Fruit fly (Drosophila melanogaster) Kc167 (cell line): Measurements from ENCODE around the gene CG43072.

Experiments used
- Myc ChIP-seq: fragments of >200 bp; optimal IDR thresholded peaks from 2 replicates; lab custom pipeline; 2017; ENCODE audit warnings: missing external identifiers
- Sin3A ChIP-seq: fragments of >200 bp; optimal IDR thresholded peaks from 2 replicates; lab custom pipeline; 2018; ENCODE audit warnings: missing external identifiers
- h ChIP-seq: fragments of >200 bp; optimal IDR thresholded peaks from 3 replicates; lab custom pipeline; 2018; ENCODE audit warnings: missing external identifiers
- insv ChIP-seq: fragments of >200 bp; optimal IDR thresholded peaks from 3 replicates; lab custom pipeline; 2018; ENCODE audit warnings: missing external identifiers
- psq ChIP-seq: fragments of >200 bp; optimal IDR thresholded peaks from 2 replicates; lab custom pipeline; 2017; ENCODE audit warnings: missing external identifiers
- ttk ChIP-seq: sonication (Bioruptor generic); optimal IDR thresholded peaks from 2 replicates; lab custom pipeline; 2017; ENCODE audit warnings: missing external identifiers

The CG43072 gene

DNA sequence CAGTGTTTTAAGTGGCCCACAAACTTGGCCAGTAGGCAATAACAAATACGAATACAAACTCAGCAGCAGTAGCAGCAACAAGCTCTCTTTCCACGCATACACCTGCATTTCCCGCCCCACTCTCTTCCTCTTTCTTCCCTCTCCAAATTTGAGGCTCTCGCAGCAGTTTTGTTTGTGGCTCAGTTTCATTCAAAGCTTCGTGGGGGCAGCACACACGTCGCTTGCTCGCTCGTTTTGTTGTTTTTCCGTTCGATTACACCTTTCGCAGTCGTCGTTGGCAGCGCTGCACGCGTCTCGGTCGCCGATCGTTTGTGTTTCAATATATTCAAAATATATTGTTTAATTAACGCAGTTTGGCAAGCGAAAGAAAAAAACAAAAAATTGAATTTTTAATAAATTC, 7.0 kb upstream of the CG43072 start:
- TF ChIP-seq Myc (lab: Kevin White, UChicago) (no peak), insv (lab: Kevin White, UChicago) (no peak), psq (no peak), Sin3A (no peak), h (lab: Kevin White, UChicago) (no peak), ttk (no peak)

- no peak for TF ChIP-seq Sin3A
- TF ChIP-seq Myc (lab: Kevin White, UChicago) = no peak
- TF ChIP-seq psq = no peak
- TF ChIP-seq ttk = no peak
- no peak for TF ChIP-seq h (lab: Kevin White, UChicago)
- no peak for TF ChIP-seq insv (lab: Kevin White, UChicago)
Measured at dm6 chr3L:21060189-21061070, 5.2 kb upstream of the CG43072 start.

DNA sequence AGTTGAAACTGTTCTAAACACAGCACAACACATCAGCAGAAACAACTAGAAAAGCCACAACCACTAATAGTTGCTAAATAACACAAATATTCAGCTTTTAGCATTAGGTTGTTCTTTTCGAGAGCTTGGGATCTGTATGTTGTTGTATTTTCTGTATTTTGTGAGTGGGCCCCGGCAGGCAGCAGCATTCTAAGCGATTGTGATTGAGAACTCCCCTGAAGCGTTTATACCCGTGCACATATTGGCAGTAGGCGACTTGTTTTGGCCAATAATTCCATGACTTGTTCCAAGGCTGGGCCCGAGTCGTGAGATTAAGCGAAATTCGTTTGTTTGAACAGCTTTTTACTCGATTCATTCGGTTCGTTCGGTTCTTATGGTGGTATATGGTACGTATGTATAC, 3.7 kb upstream of the CG43072 start:
- TF ChIP-seq h (lab: Kevin White, UChicago) = no peak
- no peak for TF ChIP-seq Myc (lab: Kevin White, UChicago)
- no peak for TF ChIP-seq ttk
- no peak for TF ChIP-seq Sin3A
- TF ChIP-seq psq = no peak
- TF ChIP-seq insv (lab: Kevin White, UChicago) = no peak

DNA sequence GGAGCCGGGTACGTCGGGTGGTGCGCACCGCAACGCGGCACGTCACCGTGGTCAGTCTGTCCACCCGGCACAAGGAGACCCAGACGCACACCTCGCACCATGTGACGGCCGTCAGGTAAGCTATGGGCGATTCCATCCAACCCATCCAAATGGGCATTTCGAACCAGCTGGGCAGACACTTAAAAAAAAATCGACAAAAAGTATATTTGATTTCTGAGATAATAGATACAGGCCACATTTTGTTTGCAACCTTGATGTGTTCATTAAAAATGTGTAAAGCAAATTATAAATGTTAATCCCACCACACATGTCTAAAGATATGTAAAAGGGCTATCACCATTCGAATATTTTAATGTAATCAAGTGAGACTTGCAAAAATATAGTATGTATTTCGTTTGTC, 1.1 kb upstream of the CG43072 start:
- TF ChIP-seq ttk (no peak), Sin3A (no peak)

DNA sequence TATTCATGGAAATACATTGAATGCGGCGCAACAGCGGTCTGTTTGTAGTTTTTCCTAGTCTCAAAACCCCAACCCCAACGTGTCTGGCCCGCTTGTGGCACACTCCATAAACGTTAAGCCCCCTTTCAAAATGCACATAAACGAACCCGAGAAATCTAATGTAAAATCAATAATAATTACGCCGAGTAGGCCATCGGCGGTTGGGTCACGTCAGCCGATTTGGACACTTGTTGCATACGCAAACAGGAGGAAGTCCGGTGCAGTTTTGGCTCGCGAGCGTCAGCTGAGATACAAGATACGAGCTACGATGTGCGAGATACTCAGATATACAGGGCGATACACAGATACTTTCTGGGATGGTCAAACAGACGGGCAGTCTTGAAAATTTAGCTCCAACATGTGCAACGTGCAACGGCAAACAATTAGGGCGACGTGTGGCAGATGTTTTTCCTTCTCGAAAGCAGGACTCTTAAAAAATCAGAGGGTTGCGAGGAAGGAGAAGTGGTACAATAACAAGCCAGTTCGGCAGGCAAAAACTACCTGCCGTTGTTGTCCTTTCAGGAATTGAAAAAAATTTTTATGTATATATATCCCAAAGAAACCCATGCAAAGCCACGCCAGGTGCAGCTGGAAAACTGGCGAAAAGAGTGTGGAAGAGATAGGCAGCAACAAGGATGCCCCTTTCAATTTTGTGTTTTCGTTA, 709 bp downstream of the CG43072 start:
- TF ChIP-seq Sin3A (no peak), psq (no peak), ttk (no peak), insv (lab: Kevin White, UChicago) (no peak), h (lab: Kevin White, UChicago) (no peak), Myc (lab: Kevin White, UChicago) (no peak)

DNA sequence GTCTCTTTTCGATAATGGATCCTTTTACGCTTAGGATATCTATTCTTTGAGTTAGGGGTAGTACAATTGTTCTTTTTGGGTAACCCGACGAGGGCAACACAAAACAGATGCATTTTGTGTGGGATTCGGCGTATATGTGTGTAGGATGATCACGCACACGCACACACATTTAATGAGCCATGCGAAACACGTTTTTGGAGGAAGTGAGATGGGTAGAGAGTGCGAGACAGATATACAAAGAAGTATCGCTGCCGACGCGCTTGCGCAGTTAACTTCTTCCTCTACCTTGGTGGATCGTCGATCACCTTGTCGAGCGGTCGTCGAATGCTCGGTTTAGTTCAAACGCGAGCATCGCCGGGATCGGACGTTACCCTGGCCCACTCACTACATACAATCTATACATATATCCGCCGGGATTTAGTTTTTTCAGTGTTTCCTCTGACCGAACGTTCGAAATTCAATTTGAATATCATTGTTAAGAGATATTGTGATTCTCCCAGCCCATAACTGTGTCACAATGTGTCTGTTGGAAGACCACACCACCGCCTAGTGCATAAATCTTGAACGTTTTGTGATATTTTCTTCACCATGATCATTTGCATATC, 2.0 kb downstream of the CG43072 start:
- TF ChIP-seq psq = no peak
- TF ChIP-seq Sin3A = no peak
- no peak for TF ChIP-seq insv (lab: Kevin White, UChicago)
- TF ChIP-seq Myc (lab: Kevin White, UChicago) = no peak
- TF ChIP-seq h (lab: Kevin White, UChicago) = no peak
- no peak for TF ChIP-seq ttk

DNA sequence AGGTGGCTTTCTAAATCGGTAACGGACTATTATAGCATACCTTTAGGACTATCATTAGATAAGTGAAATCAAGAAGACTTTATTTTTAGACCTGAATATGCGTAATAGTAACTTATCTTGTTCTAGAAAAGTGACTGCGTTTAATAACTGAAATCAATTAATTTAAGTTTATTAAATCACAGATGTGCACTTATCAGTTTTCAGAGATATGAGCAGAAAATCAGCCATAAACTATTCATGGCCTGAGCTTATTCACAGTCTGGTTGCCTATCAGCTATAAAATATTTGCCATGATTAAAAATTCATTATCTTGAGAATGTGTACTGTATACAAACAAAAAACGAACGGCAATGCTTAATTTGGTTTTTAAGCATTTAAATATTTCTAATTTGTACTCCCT, 3.8 kb downstream of the CG43072 start:
- no peak for TF ChIP-seq psq
- TF ChIP-seq h (lab: Kevin White, UChicago) = no peak
- no peak for TF ChIP-seq insv (lab: Kevin White, UChicago)
- no peak for TF ChIP-seq ttk
- no peak for TF ChIP-seq Myc (lab: Kevin White, UChicago)
- TF ChIP-seq Sin3A = no peak

DNA sequence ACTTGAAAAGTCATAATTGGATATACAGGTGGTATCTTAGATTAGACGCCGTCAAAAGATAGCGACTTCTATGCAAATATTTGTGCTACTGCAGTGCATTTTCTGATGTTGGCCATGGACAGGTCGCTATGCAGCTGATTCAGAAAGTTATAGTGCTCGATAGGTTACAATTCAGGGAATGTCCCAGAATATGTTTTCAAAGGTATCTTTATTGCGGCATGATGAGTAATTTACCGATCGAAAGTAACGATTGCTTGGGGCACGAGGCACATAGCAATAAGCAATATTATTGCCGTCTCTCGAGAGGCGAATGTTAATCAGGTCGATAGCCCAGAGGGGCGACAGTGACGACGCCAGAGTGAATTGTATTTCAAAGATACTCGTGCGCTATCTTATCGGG, 4.4 kb downstream of the CG43072 start:
- TF ChIP-seq Sin3A = no peak
- TF ChIP-seq insv (lab: Kevin White, UChicago) = no peak
- TF ChIP-seq psq = no peak
- no peak for TF ChIP-seq Myc (lab: Kevin White, UChicago)
- TF ChIP-seq h (lab: Kevin White, UChicago) = no peak
- TF ChIP-seq ttk = no peak

DNA sequence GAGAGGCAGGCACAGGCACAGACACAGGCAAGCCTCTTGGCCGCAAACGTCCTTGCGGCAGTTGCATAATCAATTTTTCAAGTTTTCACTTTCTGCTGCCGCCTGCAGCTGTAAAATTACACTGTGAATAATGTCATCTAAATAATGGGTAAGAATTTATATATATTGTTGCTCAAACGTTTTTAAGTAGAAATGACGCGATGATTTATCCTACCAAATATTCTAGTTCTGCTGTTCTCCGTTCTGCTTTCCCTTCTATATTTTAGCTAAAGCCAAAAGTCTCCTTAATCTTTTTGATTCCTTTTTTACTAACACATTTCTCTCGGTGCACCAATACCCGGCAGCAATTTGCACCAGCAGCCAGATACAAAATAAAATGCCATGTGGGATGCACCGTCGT, 14.8 kb downstream of the CG43072 start:
- TF ChIP-seq psq = no peak
- TF ChIP-seq ttk = no peak
- no peak for TF ChIP-seq h (lab: Kevin White, UChicago)
- TF ChIP-seq insv (lab: Kevin White, UChicago) = no peak
- TF ChIP-seq Myc (lab: Kevin White, UChicago) = no peak
- TF ChIP-seq Sin3A = no peak

DNA sequence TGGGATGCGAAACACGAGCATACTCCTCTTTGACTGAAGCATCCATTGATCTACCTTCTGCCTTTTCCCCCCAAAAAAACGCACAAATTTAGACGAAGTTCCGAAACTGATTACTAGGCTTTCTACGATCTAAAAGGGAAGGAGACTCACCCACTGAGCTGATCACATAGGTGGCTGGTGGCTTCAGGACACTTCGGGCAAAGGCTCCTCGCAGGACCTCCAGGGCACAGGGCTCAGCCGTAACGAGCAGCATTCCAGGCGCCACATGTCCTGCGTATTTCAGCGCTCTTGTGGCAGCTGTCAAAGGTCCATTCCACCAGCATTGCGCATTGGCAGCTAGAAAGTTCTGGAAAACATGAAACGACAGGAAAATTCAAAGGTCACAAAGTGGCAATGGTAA, 23.2 kb downstream of the CG43072 start, which contains the start of gene CG33285:
Gene CG33285 (minus strand): TSS at position 101 of the 400 bp plus-strand sequence.
- no peak for TF ChIP-seq insv (lab: Kevin White, UChicago)
- TF ChIP-seq Sin3A = no peak
- TF ChIP-seq Myc (lab: Kevin White, UChicago) = no peak
- TF ChIP-seq h (lab: Kevin White, UChicago) = no peak
- no peak for TF ChIP-seq ttk
- TF ChIP-seq psq = no peak

dm6 chr3L:21090245-21090644, 24.6 kb downstream of the CG43072 start:
- TF ChIP-seq insv (lab: Kevin White, UChicago) = no peak
- TF ChIP-seq h (lab: Kevin White, UChicago) = no peak
- TF ChIP-seq Myc (lab: Kevin White, UChicago) = no peak
- no peak for TF ChIP-seq psq
- no peak for TF ChIP-seq ttk
- no peak for TF ChIP-seq Sin3A

DNA sequence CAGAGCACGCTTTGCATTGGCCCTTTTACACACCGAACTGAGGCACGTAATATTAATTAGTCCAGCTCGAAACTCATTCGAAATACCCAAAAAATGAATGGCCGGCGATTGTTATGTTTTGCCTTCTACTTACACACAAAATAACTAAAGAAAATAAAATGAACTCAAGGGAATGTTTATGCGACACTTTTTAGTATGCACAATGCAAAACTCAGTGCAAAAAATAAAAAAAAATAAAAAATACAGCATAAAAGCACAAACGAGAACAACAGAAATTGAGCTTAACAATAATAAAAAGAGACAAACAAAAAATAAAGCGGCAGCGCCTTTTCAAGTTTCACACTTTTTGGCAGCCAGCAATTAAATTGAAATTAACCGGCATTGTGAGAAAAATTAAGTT, 31.7 kb downstream of the CG43072 start:
- no peak for TF ChIP-seq Myc (lab: Kevin White, UChicago)
- TF ChIP-seq Sin3A = no peak
- no peak for TF ChIP-seq h (lab: Kevin White, UChicago)
